Worm (Caenorhabditis elegans) whole organism, late embryonic: ENCODE results near the gene nlp-14.

Experiments
- C08G9.2 ChIP-seq: sonication (generic microtip); optimal IDR thresholded peaks from 2 replicates; lab custom pipeline; 2016; ENCODE audit warnings: mild to moderate bottlenecking, missing genetic modification characterization, moderate library complexity, missing compliant biosample characterization
- K02D7.2 ChIP-seq: sonication (generic microtip); optimal IDR thresholded peaks from 2 replicates; lab custom pipeline; 2017; ENCODE audit warnings: mild to moderate bottlenecking, missing genetic modification characterization, missing compliant biosample characterization
- K09A11.1 ChIP-seq: sonication (generic microtip); optimal IDR thresholded peaks from 2 replicates; lab custom pipeline; 2017; ENCODE audit warnings: antibody characterized with exemption, mild to moderate bottlenecking, missing genetic modification characterization, missing compliant biosample characterization; ENCODE audit not compliant: insufficient read depth
- ceh-14 ChIP-seq: sonication (generic microtip); optimal IDR thresholded peaks from 2 replicates; lab custom pipeline; 2016; ENCODE audit warnings: missing genotype, missing genetic modification characterization, missing compliant biosample characterization
- ceh-18 ChIP-seq: sonication (generic microtip); optimal IDR thresholded peaks from 2 replicates; lab custom pipeline; 2016; ENCODE audit warnings: missing genetic modification characterization, missing compliant biosample characterization
- ceh-2 ChIP-seq: sonication (generic microtip); optimal IDR thresholded peaks from 2 replicates; lab custom pipeline; 2016; ENCODE audit warnings: missing genotype, missing genetic modification characterization, missing compliant biosample characterization
- ceh-22 ChIP-seq: sonication (generic microtip); optimal IDR thresholded peaks from 2 replicates; lab custom pipeline; 2017; ENCODE audit warnings: missing biosample characterization, missing genetic modification characterization
- ceh-30 ChIP-seq: fragments of 150-350 bp; optimal IDR thresholded peaks from 2 replicates; lab custom pipeline; 2014; ENCODE audit warnings: missing biosample characterization, missing genetic modification characterization
- ceh-34 ChIP-seq: sonication (generic microtip); optimal IDR thresholded peaks from 2 replicates; lab custom pipeline; 2016; ENCODE audit warnings: mild to moderate bottlenecking, missing genetic modification characterization, missing compliant biosample characterization
- ceh-6 ChIP-seq: fragments of 200-800 bp; sonication (Bioruptor generic); optimal IDR thresholded peaks from 2 replicates; lab custom pipeline; 2018; ENCODE audit warnings: mild to moderate bottlenecking, missing genetic modification characterization, missing compliant biosample characterization
- ceh-9 ChIP-seq: sonication (generic microtip); optimal IDR thresholded peaks from 2 replicates; lab custom pipeline; 2016; ENCODE audit warnings: mild to moderate bottlenecking, missing genetic modification characterization, inconsistent platforms, missing compliant biosample characterization
- che-1 ChIP-seq: sonication (generic microtip); optimal IDR thresholded peaks from 2 replicates; lab custom pipeline; 2016; ENCODE audit warnings: mild to moderate bottlenecking, missing genetic modification characterization, missing compliant biosample characterization
- dve-1 ChIP-seq: sonication (generic microtip); optimal IDR thresholded peaks from 2 replicates; lab custom pipeline; 2017; ENCODE audit warnings: antibody characterized with exemption, mild to moderate bottlenecking, missing genetic modification characterization, missing compliant biosample characterization
- elt-4 ChIP-seq: sonication (generic microtip); optimal IDR thresholded peaks from 2 replicates; lab custom pipeline; 2016; ENCODE audit warnings: missing genetic modification characterization, missing compliant biosample characterization
- ets-4 ChIP-seq: sonication (generic microtip); optimal IDR thresholded peaks from 2 replicates; lab custom pipeline; 2016; ENCODE audit warnings: missing genetic modification characterization, missing compliant biosample characterization
- fkh-6 ChIP-seq: sonication (generic microtip); optimal IDR thresholded peaks from 2 replicates; lab custom pipeline; 2016; ENCODE audit warnings: missing genetic modification characterization, missing compliant biosample characterization
- gmeb-2 ChIP-seq: sonication (generic microtip); optimal IDR thresholded peaks from 2 replicates; lab custom pipeline; 2016; ENCODE audit warnings: missing genetic modification characterization, inconsistent platforms, missing compliant biosample characterization
- hlh-13 ChIP-seq: fragments of 200-800 bp; sonication (Bioruptor generic); optimal IDR thresholded peaks from 2 replicates; lab custom pipeline; 2018; ENCODE audit warnings: mild to moderate bottlenecking, missing genetic modification characterization, missing compliant biosample characterization
- hlh-30 ChIP-seq: sonication (generic microtip); optimal IDR thresholded peaks from 2 replicates; lab custom pipeline; 2017; ENCODE audit warnings: antibody characterized with exemption, missing genetic modification characterization, missing compliant biosample characterization; ENCODE audit not compliant: insufficient read depth
- hlh-8 ChIP-seq: sonication (generic microtip); optimal IDR thresholded peaks from 2 replicates; lab custom pipeline; 2016; ENCODE audit warnings: missing genotype, missing genetic modification characterization, missing compliant biosample characterization
- lin-11 ChIP-seq: fragments of 200-800 bp; sonication (Bioruptor generic); optimal IDR thresholded peaks from 2 replicates; lab custom pipeline; 2018; ENCODE audit warnings: mild to moderate bottlenecking, missing genetic modification characterization, missing compliant biosample characterization
- madf-2 ChIP-seq: sonication (generic microtip); optimal IDR thresholded peaks from 2 replicates; lab custom pipeline; 2017; ENCODE audit warnings: missing genetic modification characterization, missing compliant biosample characterization
- nhr-11 ChIP-seq: fragments of 150-350 bp; optimal IDR thresholded peaks from 2 replicates; lab custom pipeline; 2014; ENCODE audit warnings: missing biosample characterization, missing genetic modification characterization
- nhr-232 ChIP-seq: sonication (generic microtip); optimal IDR thresholded peaks from 2 replicates; lab custom pipeline; 2016; ENCODE audit warnings: missing genetic modification characterization, missing compliant biosample characterization
- npax-4 ChIP-seq: sonication (generic microtip); optimal IDR thresholded peaks from 2 replicates; lab custom pipeline; 2016; ENCODE audit warnings: missing genetic modification characterization, missing compliant biosample characterization
- odd-2 ChIP-seq: sonication (generic microtip); optimal IDR thresholded peaks from 2 replicates; lab custom pipeline; 2017; ENCODE audit warnings: antibody characterized with exemption, mild to moderate bottlenecking, missing genetic modification characterization, missing compliant biosample characterization
- pat-9 ChIP-seq: fragments of 200-800 bp; sonication (Bioruptor generic); optimal IDR thresholded peaks from 2 replicates; lab custom pipeline; 2018; ENCODE audit warnings: mild to moderate bottlenecking, missing genetic modification characterization, moderate library complexity, missing compliant biosample characterization
- pha-2 ChIP-seq: sonication (generic microtip); optimal IDR thresholded peaks from 2 replicates; lab custom pipeline; 2017; ENCODE audit warnings: mild to moderate bottlenecking, missing genetic modification characterization, missing compliant biosample characterization
- pha-4 ChIP-seq: fragments of 150-350 bp; optimal IDR thresholded peaks from 2 replicates; lab custom pipeline; 2018; ENCODE audit warnings: missing biosample characterization, missing genetic modification reagents, missing genetic modification characterization
- ref-2 ChIP-seq: sonication (generic microtip); optimal IDR thresholded peaks from 2 replicates; lab custom pipeline; 2016; ENCODE audit warnings: missing genetic modification characterization, missing compliant biosample characterization
- rnt-1 ChIP-seq: sonication (generic microtip); optimal IDR thresholded peaks from 2 replicates; lab custom pipeline; 2016; ENCODE audit warnings: missing genetic modification characterization, missing compliant biosample characterization
- sox-4 ChIP-seq: sonication (generic microtip); optimal IDR thresholded peaks from 2 replicates; lab custom pipeline; 2017; ENCODE audit warnings: mild to moderate bottlenecking, missing genetic modification characterization, inconsistent platforms, missing compliant biosample characterization
- syd-9 ChIP-seq: sonication (generic microtip); optimal IDR thresholded peaks from 2 replicates; lab custom pipeline; 2016; ENCODE audit warnings: mild to moderate bottlenecking, missing genetic modification characterization, moderate library complexity, missing compliant biosample characterization
- tbx-7 ChIP-seq: sonication (generic microtip); optimal IDR thresholded peaks from 2 replicates; lab custom pipeline; 2016; ENCODE audit warnings: missing genotype, missing genetic modification characterization, missing compliant biosample characterization
- ttx-3 ChIP-seq: sonication (generic microtip); optimal IDR thresholded peaks from 2 replicates; lab custom pipeline; 2016; ENCODE audit warnings: missing genetic modification reagents, missing genetic modification characterization, missing compliant biosample characterization
- unc-42 ChIP-seq: sonication (generic microtip); optimal IDR thresholded peaks from 2 replicates; lab custom pipeline; 2016; ENCODE audit warnings: missing genotype, missing genetic modification characterization, missing compliant biosample characterization
- unc-86 ChIP-seq: sonication (generic microtip); optimal IDR thresholded peaks from 2 replicates; lab custom pipeline; 2016; ENCODE audit warnings: missing genetic modification characterization, missing compliant biosample characterization
- ztf-16 ChIP-seq: sonication (generic microtip); optimal IDR thresholded peaks from 2 replicates; lab custom pipeline; 2017; ENCODE audit warnings: missing genetic modification characterization, missing compliant biosample characterization

The nlp-14 gene

DNA sequence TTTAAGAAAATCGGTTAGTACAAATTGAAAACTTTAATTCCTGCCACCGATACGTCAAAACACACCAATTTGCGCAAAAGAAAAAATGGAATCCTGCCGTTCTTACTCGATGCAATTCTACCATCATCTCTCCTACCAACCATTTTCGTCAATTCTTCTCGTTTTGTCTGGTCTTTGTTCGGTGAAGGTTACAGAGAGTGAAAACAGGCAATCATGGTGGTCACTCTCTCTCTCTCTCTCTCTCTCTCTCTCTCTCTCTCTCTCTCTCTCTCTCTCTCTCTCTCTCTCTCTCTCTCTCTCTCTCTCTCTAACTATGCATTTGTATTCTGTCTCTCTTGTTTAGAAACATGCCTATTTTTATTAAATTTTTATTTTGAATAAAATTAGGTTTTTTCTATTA lies 37.1 kb downstream of the nlp-14 start:
- TF ChIP-seq ceh-2 (tag; lab: Kevin White, UChicago) (no peak), che-1 (tag; lab: Kevin White, UChicago) (no peak), unc-86 (tag; lab: Kevin White, UChicago) (no peak), nhr-11 (tag; lab: Kevin White, UChicago) (no peak), ztf-16 (no peak), pat-9 (no peak), elt-4 (tag; lab: Kevin White, UChicago) (no peak), C08G9.2 (tag; lab: Kevin White, UChicago) (no peak), sox-4 (tag; lab: Kevin White, UChicago) (no peak), rnt-1 (tag; lab: Kevin White, UChicago) (no peak), lin-11 (tag; lab: Kevin White, UChicago) (no peak)
- TF ChIP-seq, all 69 proteins: peak for 0

DNA sequence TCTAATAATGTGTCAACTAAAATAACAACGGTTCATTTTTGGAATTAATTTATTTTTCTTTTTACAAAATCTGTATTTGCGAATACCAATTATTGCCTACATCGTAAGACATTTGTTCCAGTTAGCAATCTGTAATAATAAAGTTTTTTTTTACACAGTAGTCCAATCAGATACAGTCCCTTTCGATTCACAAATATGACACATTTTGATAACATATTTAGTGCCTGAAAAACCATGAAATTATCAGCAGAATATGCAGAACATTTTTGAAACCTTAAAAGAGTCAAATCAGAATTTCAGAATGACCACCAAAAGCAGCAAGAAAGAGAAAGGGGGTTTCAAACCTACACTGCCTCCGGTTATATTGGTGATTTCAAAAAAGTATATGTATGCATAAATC lies 39.9 kb downstream of the nlp-14 start, which contains the start of gene C06E2.2:
Gene C06E2.2 (plus strand): TSS at position 301 of the 400 bp plus-strand sequence.
- TF ChIP-seq ceh-6 (no peak), nhr-232 (no peak), ceh-22 (tag; lab: Kevin White, UChicago) (no peak), tbx-7 (tag; lab: Kevin White, UChicago) (no peak), ceh-30 (no peak), odd-2 (no peak), nhr-11 (tag; lab: Kevin White, UChicago) (no peak), ceh-9 (tag; lab: Kevin White, UChicago) (no peak), npax-4 (tag; lab: Kevin White, UChicago) (no peak), K02D7.2 (no peak), ref-2 (tag; lab: Kevin White, UChicago) (no peak), pat-9 (no peak), ets-4 (tag; lab: Kevin White, UChicago) (no peak), che-1 (tag; lab: Kevin White, UChicago) (no peak), ceh-14 (tag; lab: Kevin White, UChicago) (no peak), unc-42 (tag; lab: Kevin White, UChicago) (no peak), K09A11.1 (no peak), madf-2 (no peak), gmeb-2 (tag; lab: Kevin White, UChicago) (no peak), ceh-18 (tag; lab: Kevin White, UChicago) (no peak)

DNA sequence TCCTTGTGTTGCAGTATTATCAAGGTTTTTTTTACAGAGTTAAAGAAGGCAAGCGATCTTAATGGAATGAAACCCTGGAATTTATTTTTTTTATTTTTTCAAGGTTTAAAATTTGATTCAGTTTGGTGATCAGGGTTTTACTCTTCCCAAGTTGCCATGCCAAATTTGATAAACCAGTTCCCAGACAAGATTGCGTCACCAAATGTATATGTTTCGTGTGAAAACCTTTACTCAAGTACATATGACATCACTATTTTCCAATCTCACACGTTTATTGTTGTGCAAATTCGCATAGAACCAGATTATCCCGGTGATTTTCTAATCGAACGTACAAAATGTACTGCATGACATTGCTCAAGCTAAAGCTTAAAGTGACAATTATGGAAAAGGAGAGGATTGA lies 40.5 kb downstream of the nlp-14 start:
- TF ChIP-seq C08G9.2 (tag; lab: Kevin White, UChicago) (no peak), hlh-13 (GFP tag; lab: Kevin White, UChicago) (no peak), hlh-8 (no peak), ceh-18 (tag; lab: Kevin White, UChicago) (no peak), ceh-34 (no peak), pha-4 (tag; lab: Kevin White, UChicago) (no peak), madf-2 (no peak), hlh-30 (tag; lab: Kevin White, UChicago) (no peak), gmeb-2 (tag; lab: Kevin White, UChicago) (no peak), nhr-11 (tag; lab: Kevin White, UChicago) (no peak), pha-2 (tag; lab: Kevin White, UChicago) (no peak), fkh-6 (no peak), dve-1 (tag; lab: Kevin White, UChicago) (no peak), ceh-14 (tag; lab: Kevin White, UChicago) (no peak), K09A11.1 (no peak), syd-9 (tag; lab: Kevin White, UChicago) (no peak), K02D7.2 (no peak), ttx-3 (tag; lab: Kevin White, UChicago) (no peak), ztf-16 (no peak)
